Fruit fly (Drosophila melanogaster) whole organism, embryonic: ENCODE results near the gene beta4GalNAcTB.
A peak's percentile ranks its signal among the peaks of the same experiment; 100 is the strongest.

Experiments
- Ada2b ChIP-seq: fragments of 200-800 bp; sonication (Bioruptor generic); IDR thresholded peaks from 2 replicates; pipeline ENCODE4 v1.3.6; 2022; ENCODE audit warnings: missing biosample characterization, missing genetic modification characterization
- Adf1 ChIP-seq: fragments of 200-800 bp; sonication (Bioruptor generic); IDR thresholded peaks from 2 replicates; pipeline ENCODE4 v1.3.6; 2022; ENCODE audit warnings: missing biosample characterization, missing genetic modification characterization
- Antp ChIP-seq: fragments of 200-800 bp; sonication (Bioruptor generic); optimal IDR thresholded peaks from 3 replicates; lab custom pipeline; 2016; ENCODE audit warnings: missing biosample characterization, missing genetic modification characterization
- Atf6 ChIP-seq: fragments of 200-800 bp; sonication (Bioruptor generic); IDR thresholded peaks from 2 replicates; pipeline ENCODE4 v1.3.6; 2022; ENCODE audit warnings: missing biosample characterization, missing genetic modification characterization
- BEAF-32 ChIP-seq: fragments of 200-800 bp; sonication (Bioruptor generic); optimal IDR thresholded peaks from 3 replicates; lab custom pipeline; 2017; ENCODE audit warnings: missing biosample characterization, missing genetic modification characterization, mild to moderate bottlenecking, moderate library complexity, missing genetic modification reagents
- BtbVII ChIP-seq: fragments of 200-800 bp; sonication (Bioruptor generic); optimal IDR thresholded peaks from 3 replicates; lab custom pipeline; 2017; ENCODE audit warnings: missing biosample characterization, mild to moderate bottlenecking, missing genetic modification characterization
- CG10654 ChIP-seq: fragments of 200-800 bp; sonication (Bioruptor generic); optimal IDR thresholded peaks from 2 replicates; lab custom pipeline; 2016; ENCODE audit warnings: missing biosample characterization, missing genetic modification characterization
- CG12299 ChIP-seq: fragments of 200-800 bp; sonication (Bioruptor generic); optimal IDR thresholded peaks from 2 replicates; lab custom pipeline; 2018; ENCODE audit warnings: missing biosample characterization, mild to moderate bottlenecking, missing genetic modification characterization
- CG13775 ChIP-seq: fragments of 200-800 bp; sonication (Bioruptor generic); optimal IDR thresholded peaks from 3 replicates; lab custom pipeline; 2017; ENCODE audit warnings: missing biosample characterization, mild to moderate bottlenecking, missing genetic modification characterization
- CG1529 ChIP-seq: fragments of 200-800 bp; sonication (Bioruptor generic); optimal IDR thresholded peaks from 3 replicates; lab custom pipeline; 2018; ENCODE audit warnings: missing biosample characterization, missing genetic modification characterization
- CG2712 ChIP-seq: fragments of 200-800 bp; optimal IDR thresholded peaks from 3 replicates; lab custom pipeline; 2019; ENCODE audit warnings: missing biosample characterization, mild to moderate bottlenecking, missing genetic modification characterization, moderate library complexity
- CG2875 ChIP-seq: fragments of 200-800 bp; sonication (Bioruptor generic); optimal IDR thresholded peaks from 2 replicates; lab custom pipeline; 2017; ENCODE audit warnings: missing biosample characterization, mild to moderate bottlenecking, missing genetic modification characterization, missing genetic modification reagents
- CG33557 ChIP-seq: fragments of 200-800 bp; sonication (Bioruptor generic); optimal IDR thresholded peaks from 2 replicates; lab custom pipeline; 2019; ENCODE audit warnings: missing biosample characterization, mild to moderate bottlenecking, missing genetic modification characterization, moderate library complexity
- CG34224 ChIP-seq: fragments of 200-800 bp; sonication (Bioruptor generic); IDR thresholded peaks from 3 replicates; pipeline ENCODE4 v1.3.6; 2022; ENCODE audit warnings: missing biosample characterization, missing genetic modification characterization; ENCODE audit not compliant: partially characterized antibody
- CG4707 ChIP-seq: fragments of 200-800 bp; sonication (Bioruptor generic); optimal IDR thresholded peaks from 2 replicates; lab custom pipeline; 2018; ENCODE audit warnings: missing biosample characterization, mild to moderate bottlenecking, missing genetic modification characterization, moderate library complexity
- CG6175 ChIP-seq: fragments of 200-800 bp; sonication (Bioruptor generic); IDR thresholded peaks from 3 replicates; pipeline ENCODE4 v1.3.6; 2022; ENCODE audit warnings: missing biosample characterization, missing genetic modification characterization
- CG7987 ChIP-seq: fragments of 200-800 bp; sonication (Bioruptor generic); optimal IDR thresholded peaks from 2 replicates; lab custom pipeline; 2018; ENCODE audit warnings: missing biosample characterization, mild to moderate bottlenecking, missing genetic modification characterization, moderate library complexity
- CG9817 ChIP-seq: fragments of 200-800 bp; sonication (Bioruptor generic); optimal IDR thresholded peaks from 2 replicates; lab custom pipeline; 2018; ENCODE audit warnings: missing biosample characterization, mild to moderate bottlenecking, missing genetic modification characterization, moderate library complexity
- CG9932 ChIP-seq: fragments of 200-800 bp; sonication (Bioruptor generic); IDR thresholded peaks from 2 replicates; pipeline ENCODE4 v1.3.6; 2022; ENCODE audit warnings: missing biosample characterization, missing genetic modification characterization
- E2f1 ChIP-seq: fragments of 200-800 bp; sonication (Bioruptor generic); IDR thresholded peaks from 2 replicates; pipeline ENCODE4 v1.3.6; 2022; ENCODE audit warnings: missing biosample characterization, missing genetic modification characterization
- HHEX ChIP-seq: fragments of 200-800 bp; sonication (Bioruptor generic); optimal IDR thresholded peaks from 3 replicates; lab custom pipeline; 2017; ENCODE audit warnings: missing biosample characterization, mild to moderate bottlenecking, missing genetic modification characterization, missing genetic modification reagents
- Hey ChIP-seq: fragments of 200-800 bp; sonication (Bioruptor generic); optimal IDR thresholded peaks from 3 replicates; lab custom pipeline; 2018; ENCODE audit warnings: missing biosample characterization, mild to moderate bottlenecking, missing genetic modification characterization
- HmgZ ChIP-seq: fragments of 200-800 bp; sonication (Bioruptor generic); optimal IDR thresholded peaks from 2 replicates; lab custom pipeline; 2018; ENCODE audit warnings: missing biosample characterization, mild to moderate bottlenecking, missing genetic modification characterization
- MTF-1 ChIP-seq: fragments of 200-800 bp; sonication (Bioruptor generic); optimal IDR thresholded peaks from 2 replicates; lab custom pipeline; 2018; ENCODE audit warnings: missing biosample characterization, mild to moderate bottlenecking, missing genetic modification characterization, borderline replicate concordance
- Med ChIP-seq: fragments of 200-800 bp; sonication (Bioruptor generic); peaks from one replicate; lab custom pipeline; 2016; ENCODE audit warnings: missing biosample characterization, missing genetic modification characterization, mild to moderate bottlenecking, inconsistent platforms, moderate library complexity
- Mrtf ChIP-seq: fragments of 200-800 bp; sonication (Bioruptor generic); IDR thresholded peaks from 3 replicates; pipeline ENCODE4 v1.3.6; 2022; ENCODE audit warnings: missing biosample characterization, missing genetic modification characterization
- NK7.1 ChIP-seq: fragments of 200-800 bp; sonication (Bioruptor generic); optimal IDR thresholded peaks from 3 replicates; lab custom pipeline; 2016; ENCODE audit warnings: missing biosample characterization, missing genetic modification characterization
- Nf-YC ChIP-seq: fragments of 200-800 bp; optimal IDR thresholded peaks from 3 replicates; lab custom pipeline; 2019; ENCODE audit warnings: missing biosample characterization, mild to moderate bottlenecking, missing genetic modification characterization, moderate library complexity
- NfI ChIP-seq: fragments of 200-800 bp; sonication (Bioruptor generic); optimal IDR thresholded peaks from 3 replicates; lab custom pipeline; 2018; ENCODE audit warnings: missing biosample characterization, mild to moderate bottlenecking, missing genetic modification characterization, moderate library complexity
- Trl ChIP-seq, 3 experiments: fragments of >200 bp in 2 of 3; fragments of 200-800 bp in 1 of 3; sonication (Bioruptor generic) in 1 of 3; optimal IDR thresholded peaks; 2 replicates in 1 of 3; 3 replicates in 2 of 3; lab custom pipeline; 2016 to 2017; ENCODE audit warnings: missing biosample characterization in 1 of 3, missing genetic modification characterization in 1 of 3
- al ChIP-seq: fragments of 200-800 bp; sonication (Bioruptor generic); IDR thresholded peaks from 2 replicates; pipeline ENCODE4 v1.3.6; 2022; ENCODE audit warnings: missing biosample characterization, missing genetic modification characterization
- ara ChIP-seq: fragments of 200-800 bp; sonication (Bioruptor generic); IDR thresholded peaks from 2 replicates; pipeline ENCODE4 v1.3.6; 2022; ENCODE audit warnings: missing biosample characterization, missing genetic modification characterization
- crc ChIP-seq: fragments of 200-800 bp; sonication (Bioruptor generic); optimal IDR thresholded peaks from 2 replicates; lab custom pipeline; 2016; ENCODE audit warnings: missing biosample characterization, missing genetic modification characterization
- ewg ChIP-seq: fragments of 200-800 bp; sonication (Bioruptor generic); optimal IDR thresholded peaks from 3 replicates; lab custom pipeline; 2017; ENCODE audit warnings: mild to moderate bottlenecking, missing biosample characterization, missing genetic modification reagents, missing genetic modification characterization
- exex ChIP-seq: fragments of 200-800 bp; sonication (Bioruptor generic); optimal IDR thresholded peaks from 4 replicates; lab custom pipeline; 2018; ENCODE audit warnings: missing biosample characterization, mild to moderate bottlenecking, missing genetic modification characterization, moderate library complexity
- fd102C ChIP-seq: fragments of 200-800 bp; sonication (Bioruptor generic); optimal IDR thresholded peaks from 2 replicates; lab custom pipeline; 2018; ENCODE audit warnings: missing biosample characterization, mild to moderate bottlenecking, missing genetic modification characterization, moderate library complexity
- fu2 ChIP-seq: fragments of 200-800 bp; sonication (Bioruptor generic); optimal IDR thresholded peaks from 2 replicates; lab custom pipeline; 2016; ENCODE audit warnings: missing biosample characterization, missing genetic modification characterization
- gro ChIP-seq: fragments of 200-800 bp; sonication (Bioruptor generic); optimal IDR thresholded peaks from 2 replicates; lab custom pipeline; 2016; ENCODE audit warnings: missing biosample characterization, missing genetic modification characterization
- mam ChIP-seq: fragments of 200-800 bp; sonication (Bioruptor generic); optimal IDR thresholded peaks from 3 replicates; lab custom pipeline; 2016; ENCODE audit warnings: missing biosample characterization, missing genetic modification characterization
- p53 ChIP-seq: fragments of 200-800 bp; sonication (Bioruptor generic); optimal IDR thresholded peaks from 2 replicates; lab custom pipeline; 2016; ENCODE audit warnings: missing biosample characterization, missing genetic modification characterization
- pfk ChIP-seq: fragments of 200-800 bp; sonication (Bioruptor generic); optimal IDR thresholded peaks from 2 replicates; lab custom pipeline; 2018; ENCODE audit warnings: missing biosample characterization, mild to moderate bottlenecking, missing genetic modification characterization, moderate library complexity
- phol ChIP-seq: fragments of 200-800 bp; sonication (Bioruptor generic); optimal IDR thresholded peaks from 3 replicates; lab custom pipeline; 2018; ENCODE audit warnings: missing biosample characterization, mild to moderate bottlenecking, missing genetic modification characterization, moderate library complexity
- scrt ChIP-seq: fragments of 200-800 bp; sonication (Bioruptor generic); optimal IDR thresholded peaks from 2 replicates; lab custom pipeline; 2018; ENCODE audit warnings: missing biosample characterization, mild to moderate bottlenecking, missing genetic modification characterization, moderate library complexity
- sd ChIP-seq: fragments of 200-800 bp; sonication (Bioruptor generic); optimal IDR thresholded peaks from 3 replicates; lab custom pipeline; 2018; ENCODE audit warnings: missing biosample characterization, mild to moderate bottlenecking, missing genetic modification characterization, moderate library complexity
- sens-2 ChIP-seq: fragments of 200-800 bp; sonication (Bioruptor generic); IDR thresholded peaks from 2 replicates; pipeline ENCODE4 v1.3.6; 2022; ENCODE audit warnings: missing biosample characterization, missing genetic modification characterization
- stc ChIP-seq: fragments of 200-800 bp; sonication (Bioruptor generic); IDR thresholded peaks from 2 replicates; pipeline ENCODE4 v1.3.6; 2022; ENCODE audit warnings: missing biosample characterization, missing genetic modification characterization
- tll ChIP-seq, 2 experiments: fragments of 200-800 bp in 1 of 2; fragments of >200 bp in 1 of 2; sonication (Bioruptor generic) in 1 of 2; optimal IDR thresholded peaks; 2 replicates each; lab custom pipeline; 2017 to 2019; ENCODE audit warnings: missing biosample characterization in 2 of 2, missing genetic modification characterization in 2 of 2, mild to moderate bottlenecking in 1 of 2, moderate library complexity in 1 of 2
- zf30C ChIP-seq: fragments of 200-800 bp; sonication (Bioruptor generic); optimal IDR thresholded peaks from 3 replicates; lab custom pipeline; 2018; ENCODE audit warnings: missing biosample characterization, mild to moderate bottlenecking, missing genetic modification characterization
- zfh2 ChIP-seq: fragments of 200-800 bp; sonication (Bioruptor generic); optimal IDR thresholded peaks from 2 replicates; lab custom pipeline; 2016; ENCODE audit warnings: missing biosample characterization, missing genetic modification characterization

beta4GalNAcTB gene

dm6 chr3R:29004884-29005621, 28.8 kb downstream of the beta4GalNAcTB start (continued):
- TF ChIP-seq zf30C (GFP tag; lab: Kevin White, UChicago) (no peak), HmgZ (tag; lab: Kevin White, UChicago) (no peak), Trl (optimal IDR thresholded peaks at IDR 0.05; lab: Kevin White, UChicago) (no peak), Trl (GFP tag; optimal IDR thresholded peaks at IDR 0.05; lab: Kevin White, UChicago) (no peak), CG2712 (tag; lab: Kevin White, UChicago) (peak; percentile 51), CG2875 (GFP tag; lab: Kevin White, UChicago) (no peak), Med (GFP tag; lab: Kevin White, UChicago) (peak; percentile 80), tll (GFP tag; optimal IDR thresholded peaks at IDR 0.05; lab: Kevin White, UChicago) (no peak), CG34224 (GFP tag; lab: Robert Waterston, UW) (no peak), Hey (tag; lab: Kevin White, UChicago) (no peak), CG33557 (GFP tag; lab: Kevin White, UChicago) (no peak), gro (GFP tag; lab: Kevin White, UChicago) (peak; percentile 7), pfk (GFP tag; lab: Kevin White, UChicago) (no peak), fd102C (GFP tag; lab: Kevin White, UChicago) (no peak), crc (no peak), ewg (GFP tag; lab: Kevin White, UChicago) (no peak), Atf6 (no peak), MTF-1 (GFP tag; lab: Kevin White, UChicago) (no peak), CG9932 (GFP tag; lab: Robert Waterston, UW) (no peak), ara (GFP tag; lab: Robert Waterston, UW) (no peak), CG7987 (GFP tag; lab: Kevin White, UChicago) (no peak), scrt (no peak), sd (tag; lab: Kevin White, UChicago) (peak; percentile 43), NK7.1 (GFP tag; lab: Kevin White, UChicago) (no peak), exex (tag; lab: Kevin White, UChicago) (no peak), stc (GFP tag; lab: Robert Waterston, UW) (no peak), HHEX (GFP tag; lab: Kevin White, UChicago) (peak; percentile 22), CG13775 (GFP tag; lab: Kevin White, UChicago) (no peak), Antp (GFP tag; lab: Kevin White, UChicago) (no peak), Mrtf (no peak), fu2 (GFP tag; lab: Kevin White, UChicago) (no peak), sens-2 (GFP tag; lab: Robert Waterston, UW) (no peak), Ada2b (GFP tag; lab: Robert Waterston, UW) (peak; percentile 34; the same call in 1 of the 2 replicates), Nf-YC (tag; lab: Kevin White, UChicago) (no peak), mam (peak; percentile 12), CG12299 (no peak), p53 (GFP tag; lab: Kevin White, UChicago) (no peak), CG1529 (GFP tag; lab: Kevin White, UChicago) (no peak), CG6175 (no peak), CG10654 (no peak), BtbVII (GFP tag; lab: Kevin White, UChicago) (no peak), CG4707 (GFP tag; lab: Kevin White, UChicago) (no peak), Adf1 (GFP tag; lab: Robert Waterston, UW) (no peak), NfI (GFP tag; lab: Kevin White, UChicago) (peak; percentile 10), BEAF-32 (GFP tag; lab: Kevin White, UChicago) (no peak), phol (tag; lab: Kevin White, UChicago) (peak; percentile 39), zfh2 (no peak), CG9817 (tag; lab: Kevin White, UChicago) (no peak), al (GFP tag; lab: Robert Waterston, UW) (no peak), E2f1 (peak; percentile 47; the same call in 1 of the 2 replicates)
